Worm (Caenorhabditis elegans): ENCODE measurements around the gene Y67D8B.1.

Gene Y67D8B.1

ce11 chrIV:3127994-3128393 is 44.4 kb downstream of the Y67D8B.1 start:
- no peak for TF ChIP-seq hlh-15 (tag; optimal IDR thresholded peaks at IDR 0.05)
- no peak for TF ChIP-seq nfya-1 (tag; optimal IDR thresholded peaks at IDR 0.05)
- TF ChIP-seq ceh-48 (tag; optimal IDR thresholded peaks at IDR 0.05): no peak
- no peak for TF ChIP-seq elt-2 (tag; optimal IDR thresholded peaks at IDR 0.05)
- no peak for TF ChIP-seq fkh-6 (tag; optimal IDR thresholded peaks at IDR 0.05)
- TF ChIP-seq ceh-22 (tag; optimal IDR thresholded peaks at IDR 0.05): no peak
- TF ChIP-seq hlh-8 (tag; optimal IDR thresholded peaks at IDR 0.05): no peak
- TF ChIP-seq pha-4 (tag; optimal IDR thresholded peaks at IDR 0.05): no peak
- no peak for TF ChIP-seq unc-86 (tag; optimal IDR thresholded peaks at IDR 0.05)
- no peak for TF ChIP-seq T23F11.4 (GFP tag; optimal IDR thresholded peaks at IDR 0.05)

ce11 chrIV:3121060-3121459 is 51.4 kb downstream of the Y67D8B.1 start:
- TF ChIP-seq hlh-13 (GFP tag; optimal IDR thresholded peaks at IDR 0.05): no peak
- TF ChIP-seq npax-4 (tag; optimal IDR thresholded peaks at IDR 0.05): no peak
- TF ChIP-seq Y22D7AL.16 (tag; optimal IDR thresholded peaks at IDR 0.05): no peak
- TF ChIP-seq hlh-15 (tag; optimal IDR thresholded peaks at IDR 0.05): no peak
- no peak for TF ChIP-seq elt-2 (tag; optimal IDR thresholded peaks at IDR 0.05)
- no peak for TF ChIP-seq ceh-19 (GFP tag; optimal IDR thresholded peaks at IDR 0.05)
- TF ChIP-seq madf-2 (tag; optimal IDR thresholded peaks at IDR 0.05): no peak
- TF ChIP-seq K09A11.1 (tag; optimal IDR thresholded peaks at IDR 0.05; ENCODE audit: insufficient read depth): no peak
- no peak for TF ChIP-seq ceh-18 (tag; optimal IDR thresholded peaks at IDR 0.05)
- no peak for TF ChIP-seq eyg-1 (tag; optimal IDR thresholded peaks at IDR 0.05)
- TF ChIP-seq ceh-45 (GFP tag; IDR thresholded peaks at IDR 0.05): no peak
- TF ChIP-seq fax-1 (tag; optimal IDR thresholded peaks at IDR 0.05): no peak
- no peak for TF ChIP-seq unc-42 (tag; optimal IDR thresholded peaks at IDR 0.05)
- TF ChIP-seq pros-1 (tag; optimal IDR thresholded peaks at IDR 0.05): no peak
- TF ChIP-seq odd-2 (tag; optimal IDR thresholded peaks at IDR 0.05): no peak
- no peak for TF ChIP-seq K02D7.2 (tag; optimal IDR thresholded peaks at IDR 0.05)
- TF ChIP-seq pha-2 (tag; optimal IDR thresholded peaks at IDR 0.05): no peak

Measured in whole organism, late embryonic.